Worm (Caenorhabditis elegans): ENCODE results near the gene C16D9.4.

Gene C16D9.4

DNA sequence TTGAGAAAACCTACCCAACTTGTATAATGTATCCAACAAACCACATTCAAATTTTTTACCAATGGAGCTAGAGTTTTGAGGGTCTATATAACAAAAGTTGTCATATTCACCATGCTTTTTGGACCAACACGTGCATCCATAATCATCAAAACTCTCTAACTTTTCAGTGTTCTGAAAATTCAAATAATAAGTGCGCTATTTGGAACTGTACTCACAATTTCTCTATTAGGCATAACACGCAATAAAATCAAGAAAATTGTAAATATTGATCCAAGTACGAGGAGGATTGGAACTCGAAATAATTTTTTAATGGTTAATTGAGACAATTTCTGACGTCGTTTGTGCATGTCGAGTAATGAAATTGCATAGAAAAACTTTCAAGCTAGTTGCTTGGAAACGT lies 2.8 kb downstream of the C16D9.4 start, which contains the start of gene C16D9.3 (continued):
- TF ChIP-seq saeg-2 (GFP tag; IDR thresholded peaks at IDR 0.05), result no peak

DNA sequence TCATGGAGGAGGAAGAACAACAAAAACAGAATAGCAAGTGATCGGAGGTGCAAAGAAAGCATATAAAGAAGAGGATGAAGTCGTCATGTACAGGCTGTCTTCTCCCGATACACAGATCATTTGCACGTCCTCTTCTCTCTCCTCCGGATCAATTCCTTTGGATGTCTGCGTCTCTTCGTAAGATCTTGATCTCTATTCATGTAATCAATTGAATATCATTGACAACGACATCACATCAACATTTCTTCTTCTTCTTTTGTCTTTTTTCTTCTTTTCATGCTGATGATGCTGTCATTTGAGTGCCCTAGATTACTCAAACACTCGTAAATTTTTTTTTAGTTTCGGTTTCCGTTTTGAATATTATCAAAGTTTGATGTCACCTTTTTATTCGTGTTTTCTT lies 4.4 kb downstream of the C16D9.4 start, which contains the start of gene rol-3:
Gene rol-3, minus strand, starts transcription at position 120 of the 400 bp plus-strand sequence.
- TF ChIP-seq lin-13 (GFP tag; optimal IDR thresholded peaks at IDR 0.05), result no peak
- peak; percentile 54 for TF ChIP-seq nhr-28 (tag; optimal IDR thresholded peaks at IDR 0.05)
- TF ChIP-seq F44E2.7 (GFP tag; IDR thresholded peaks at IDR 0.05), result no peak
- TF ChIP-seq ama-1 (optimal IDR thresholded peaks at IDR 0.05), result no peak
- TF ChIP-seq hlh-11 (tag; optimal IDR thresholded peaks at IDR 0.05), result peak; percentile 42

DNA sequence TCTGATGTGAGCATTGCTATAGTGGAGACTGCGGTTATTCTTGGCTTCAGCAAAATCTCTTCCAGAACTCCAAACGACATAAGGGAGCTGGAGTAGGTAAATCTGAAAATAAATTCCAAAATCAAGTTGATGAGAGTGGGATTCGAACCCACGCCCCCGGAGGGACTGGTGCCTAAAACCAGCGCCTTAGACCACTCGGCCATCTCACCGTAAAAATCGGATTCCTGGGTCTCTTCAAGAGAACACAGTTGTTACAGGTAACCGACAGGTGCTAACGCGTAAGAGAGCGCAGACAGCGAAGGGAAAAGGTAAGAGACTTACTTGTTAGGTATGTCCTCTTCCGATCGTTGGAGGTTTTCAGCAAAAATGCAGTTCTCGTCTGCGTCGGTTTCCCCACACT lies 7.4 kb downstream of the C16D9.4 start:
- TF ChIP-seq nhr-25 (tag; optimal IDR thresholded peaks at IDR 0.05; ENCODE audit: borderline replicate concordance, insufficient read depth) (no peak), dmd-6 (GFP tag; IDR thresholded peaks at IDR 0.05) (peak; percentile 49; the same call in 1 of the 2 replicates), mdl-1 (tag; optimal IDR thresholded peaks at IDR 0.05) (no peak), T26A8.4 (GFP tag; IDR thresholded peaks at IDR 0.05) (no peak), sdz-12 (GFP tag; optimal IDR thresholded peaks at IDR 0.05) (peak; percentile 2), F44E2.7 (GFP tag; IDR thresholded peaks at IDR 0.05) (no peak), ceh-44 (GFP tag; IDR thresholded peaks at IDR 0.05) (no peak), zfp-2 (tag; optimal IDR thresholded peaks at IDR 0.05) (peak; percentile 20), fkh-10 (GFP tag; optimal IDR thresholded peaks at IDR 0.05) (no peak), daf-16 (GFP tag; optimal IDR thresholded peaks at IDR 0.05) (peak in 1 of 2 experiments; percentile 38), daf-16 (tag; optimal IDR thresholded peaks at IDR 0.05) (peak; percentile 45), ZK337.2 (GFP tag; IDR thresholded peaks at IDR 0.05) (no peak), nhr-41 (GFP tag; IDR thresholded peaks at IDR 0.05) (0 out of 2 replicates have a peak, but pooled peaks have one; percentile 32), lim-7 (GFP tag; IDR thresholded peaks at IDR 0.05) (peak; percentile 70), snpc-4 (tag; optimal IDR thresholded peaks at IDR 0.05) (peak; percentile 61), nhr-77 (tag; optimal IDR thresholded peaks at IDR 0.05) (no peak), hmg-1.1 (GFP tag; IDR thresholded peaks at IDR 0.05) (peak; percentile 55), tra-1 (GFP tag; IDR thresholded peaks at IDR 0.05) (no peak), F26F4.8 (GFP tag; conservative IDR thresholded peaks at IDR 0.05) (0 out of 2 replicates have a peak, but pooled peaks have one; percentile 45), hlh-30 (tag; optimal IDR thresholded peaks at IDR 0.05; ENCODE audit: insufficient read depth) (peak; percentile 9), duxl-1 (tag; optimal IDR thresholded peaks at IDR 0.05; ENCODE audit: poor library complexity) (no peak), dmd-8 (GFP tag; IDR thresholded peaks at IDR 0.05) (0 out of 2 replicates have a peak, but pooled peaks have one; percentile 32), madf-9 (GFP tag; conservative IDR thresholded peaks at IDR 0.05) (0 out of 2 replicates have a peak, but pooled peaks have one; percentile 24), jun-1 (tag; optimal IDR thresholded peaks at IDR 0.05) (no peak), snpc-1.2 (GFP tag; IDR thresholded peaks at IDR 0.05) (peak; percentile 65), ZK546.5 (tag; optimal IDR thresholded peaks at IDR 0.05) (no peak), hlh-11 (tag; optimal IDR thresholded peaks at IDR 0.05) (peak; percentile 54), zip-2 (tag; optimal IDR thresholded peaks at IDR 0.05) (no peak), nhr-28 (tag; optimal IDR thresholded peaks at IDR 0.05) (peak; percentile 13), Y75B8A.6 (GFP tag; IDR thresholded peaks at IDR 0.05) (no peak), nhr-237 (tag; optimal IDR thresholded peaks at IDR 0.05) (no peak), rbr-2 (tag; optimal IDR thresholded peaks at IDR 0.05) (peak; percentile 26), mes-2 (tag; optimal IDR thresholded peaks at IDR 0.05; ENCODE audit: poor library complexity, severe bottlenecking) (no peak), vab-7 (GFP tag; IDR thresholded peaks at IDR 0.05) (peak; percentile 41; the same call in 1 of the 2 replicates), nhr-42 (GFP tag; IDR thresholded peaks at IDR 0.05) (peak; percentile 39; the same call in 1 of the 2 replicates), nhr-111 (GFP tag; optimal IDR thresholded peaks at IDR 0.05) (peak; percentile 49), gei-8 (GFP tag; optimal IDR thresholded peaks at IDR 0.05) (peak; percentile 18), dve-1 (tag; optimal IDR thresholded peaks at IDR 0.05; ENCODE audit: insufficient read depth) (peak; percentile 66), F10B5.3 (tag; optimal IDR thresholded peaks at IDR 0.05) (no peak), nhr-102 (tag; optimal IDR thresholded peaks at IDR 0.05) (peak; percentile 35), lir-3 (tag; optimal IDR thresholded peaks at IDR 0.05) (peak; percentile 39)
